Fruit fly (Drosophila melanogaster) whole organism, wandering third instar larva: ENCODE results near the gene CG31068.

Source experiments
- Abd-B ChIP-seq: fragments of >200 bp; optimal IDR thresholded peaks from 2 replicates; lab custom pipeline; 2017; ENCODE audit warnings: missing biosample characterization, missing genetic modification characterization
- CG9705 ChIP-seq: fragments of 200-800 bp; sonication (Bioruptor generic); optimal IDR thresholded peaks from 2 replicates; lab custom pipeline; 2018; ENCODE audit warnings: missing biosample characterization, mild to moderate bottlenecking, missing genetic modification characterization
- CrebA ChIP-seq: fragments of 200-800 bp; sonication (Bioruptor generic); optimal IDR thresholded peaks from 2 replicates; lab custom pipeline; 2016; ENCODE audit warnings: missing biosample characterization, mild to moderate bottlenecking, missing genetic modification characterization, borderline replicate concordance
- Hnf4 ChIP-seq: fragments of 200-800 bp; sonication (Bioruptor generic); optimal IDR thresholded peaks from 2 replicates; lab custom pipeline; 2016; ENCODE audit warnings: missing biosample characterization, mild to moderate bottlenecking, missing genetic modification characterization
- Hr78 ChIP-seq: fragments of >200 bp; optimal IDR thresholded peaks from 2 replicates; lab custom pipeline; 2017; ENCODE audit warnings: missing biosample characterization, missing genetic modification characterization
- Myc ChIP-seq: fragments of >200 bp; optimal IDR thresholded peaks from 2 replicates; lab custom pipeline; 2017
- Rel ChIP-seq, 2 experiments: fragments of 200-800 bp; sonication (Bioruptor generic) in 1 of 2; optimal IDR thresholded peaks; 2 replicates in 1 of 2; 3 replicates in 1 of 2; lab custom pipeline; 2016 to 2019; ENCODE audit warnings: mild to moderate bottlenecking in 2 of 2, missing biosample characterization in 2 of 2, missing genetic modification characterization in 2 of 2, moderate library complexity in 1 of 2
- Sp1 ChIP-seq: fragments of 200-800 bp; sonication (Bioruptor generic); optimal IDR thresholded peaks from 3 replicates; lab custom pipeline; 2019; ENCODE audit warnings: missing biosample characterization, mild to moderate bottlenecking, missing genetic modification characterization, moderate library complexity
- jim ChIP-seq: fragments of 175-275, 200-325 bp; sonication (Bioruptor generic); optimal IDR thresholded peaks from 2 replicates; lab custom pipeline; 2016; ENCODE audit warnings: missing biosample characterization, mild to moderate bottlenecking, missing genetic modification characterization
- pan ChIP-seq: fragments of >200 bp; optimal IDR thresholded peaks from 2 replicates; lab custom pipeline; 2017
- psq ChIP-seq: fragments of 200-800 bp; sonication (Bioruptor generic); optimal IDR thresholded peaks from 3 replicates; lab custom pipeline; 2017; ENCODE audit warnings: missing biosample characterization, mild to moderate bottlenecking, missing genetic modification characterization, moderate library complexity
- rgr ChIP-seq: fragments of 200-800 bp; sonication (Bioruptor generic); optimal IDR thresholded peaks from 3 replicates; lab custom pipeline; 2016; ENCODE audit warnings: missing biosample characterization, mild to moderate bottlenecking, missing genetic modification characterization
- tai ChIP-seq: sonication (Bioruptor generic); optimal IDR thresholded peaks from 2 replicates; lab custom pipeline; 2016; ENCODE audit warnings: missing biosample characterization, missing genetic modification characterization

DNA sequence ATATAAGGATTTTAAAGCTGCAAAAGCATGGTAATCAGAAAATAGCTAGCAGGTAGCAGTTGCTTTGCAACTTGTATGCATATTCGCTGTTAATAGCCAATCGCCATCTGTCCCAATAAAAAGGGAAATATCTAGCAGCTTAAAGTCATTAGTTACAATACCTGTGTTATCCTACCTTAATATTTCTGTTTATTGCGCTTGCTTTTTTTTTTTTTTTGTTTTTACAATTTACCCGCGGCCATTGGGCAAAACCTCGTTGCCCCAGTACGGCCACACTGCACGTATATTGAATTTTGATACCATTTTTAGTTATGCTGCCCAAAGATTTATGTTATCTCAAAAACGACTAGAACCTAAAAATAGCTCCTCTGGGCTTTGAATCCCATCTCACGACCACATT, 38.7 kb downstream of the CG31068 start:
- TF ChIP-seq CrebA (GFP tag; lab: Kevin White, UChicago) (no peak), rgr (GFP tag; lab: Kevin White, UChicago) (no peak), jim (GFP tag; lab: Kevin White, UChicago) (peak; percentile 56), pan (no peak), Hr78 (GFP tag; lab: Kevin White, UChicago) (no peak), CG9705 (GFP tag; lab: Kevin White, UChicago) (no peak), Rel (GFP tag; optimal IDR thresholded peaks at IDR 0.05; lab: Kevin White, UChicago) (no peak), Rel (tag; optimal IDR thresholded peaks at IDR 0.05; lab: Kevin White, UChicago) (no peak), psq (no peak), Myc (lab: Kevin White, UChicago) (peak; percentile 2), tai (GFP tag; lab: Kevin White, UChicago) (no peak), Hnf4 (GFP tag; lab: Kevin White, UChicago) (no peak), Abd-B (GFP tag; lab: Kevin White, UChicago) (no peak), Sp1 (GFP tag; lab: Kevin White, UChicago) (no peak)
